Worm (Caenorhabditis elegans) whole organism, L4 larva: Measurements from ENCODE around the gene ceh-20.

ENCODE experiments used
- F44E2.7 ChIP-seq: fragments of 200-800 bp; sonication (Bioruptor generic); IDR thresholded peaks from 2 replicates; pipeline ENCODE4 v2.1.2; 2022; ENCODE audit warnings: missing genetic modification characterization, missing compliant biosample characterization
- F49E8.2 ChIP-seq: sonication (generic microtip); optimal IDR thresholded peaks from 2 replicates; lab custom pipeline; 2016; ENCODE audit warnings: missing compliant biosample characterization, mild to moderate bottlenecking, missing genetic modification characterization, borderline replicate concordance
- R02D3.7 ChIP-seq: fragments of 150-350 bp; sonication (generic microtip); optimal IDR thresholded peaks from 3 replicates; lab custom pipeline; 2014; ENCODE audit warnings: missing biosample characterization, missing genetic modification characterization
- T20F7.1 ChIP-seq: fragments of 200-800 bp; sonication (Bioruptor generic); optimal IDR thresholded peaks from 2 replicates; lab custom pipeline; 2018; ENCODE audit warnings: mild to moderate bottlenecking, missing genetic modification characterization, missing compliant biosample characterization
- T26A8.4 ChIP-seq: fragments of 200-800 bp; sonication (Bioruptor generic); IDR thresholded peaks from 2 replicates; pipeline ENCODE4 v1.3.6; 2022; ENCODE audit warnings: missing genetic modification characterization, missing compliant biosample characterization
- Y48G9A.11 ChIP-seq: fragments of 200-800 bp; sonication (Bioruptor generic); IDR thresholded peaks from 2 replicates; pipeline ENCODE4 v1.3.6; 2022; ENCODE audit warnings: missing genetic modification reagents, missing genetic modification characterization, missing compliant biosample characterization
- Y75B8A.6 ChIP-seq: fragments of 200-800 bp; sonication (Bioruptor generic); IDR thresholded peaks from 2 replicates; pipeline ENCODE4 v1.3.6; 2022; ENCODE audit warnings: missing genetic modification reagents, missing genetic modification characterization, missing compliant biosample characterization
- ZK337.2 ChIP-seq: fragments of 200-800 bp; sonication (Bioruptor generic); IDR thresholded peaks from 2 replicates; pipeline ENCODE4 v1.3.6; 2022; ENCODE audit warnings: missing genetic modification reagents, missing genetic modification characterization, missing compliant biosample characterization
- ZK546.5 ChIP-seq, 2 experiments: sonication (generic microtip); optimal IDR thresholded peaks; 2 replicates each; lab custom pipeline; 2017; ENCODE audit warnings: missing biosample characterization in 2 of 2, missing genetic modification characterization in 2 of 2
- aha-1 ChIP-seq: fragments of 150-350 bp; peaks from one replicate; lab custom pipeline; 2014; ENCODE audit warnings: missing biosample characterization, missing genetic modification characterization
- aly-2 ChIP-seq: sonication (generic microtip); optimal IDR thresholded peaks from 2 replicates; lab custom pipeline; 2018; ENCODE audit warnings: missing biosample characterization, missing genetic modification characterization
- arid-1 ChIP-seq: fragments of 200-800 bp; sonication (Bioruptor generic); conservative IDR thresholded peaks from 2 replicates; pipeline ENCODE4 v1.3.6; 2022; ENCODE audit warnings: missing genetic modification reagents, missing genetic modification characterization, missing compliant biosample characterization
- ceh-28 ChIP-seq: fragments of 150-350 bp; optimal IDR thresholded peaks from 2 replicates; lab custom pipeline; 2014; ENCODE audit warnings: missing biosample characterization, missing genetic modification reagents, missing genetic modification characterization
- cey-2 ChIP-seq: sonication (generic microtip); optimal IDR thresholded peaks from 3 replicates; lab custom pipeline; 2017; ENCODE audit warnings: missing genetic modification characterization, mild to moderate bottlenecking, missing compliant biosample characterization, antibody characterized with exemption, borderline replicate concordance; ENCODE audit not compliant: insufficient read depth
- ctbp-1 ChIP-seq: fragments of 200-800 bp; sonication (Bioruptor generic); IDR thresholded peaks from 2 replicates; pipeline ENCODE4 v1.3.6; 2022; ENCODE audit warnings: missing genetic modification reagents, missing genetic modification characterization, missing compliant biosample characterization
- daf-16 ChIP-seq, 3 experiments: sonication (generic microtip); optimal IDR thresholded peaks; 2 replicates each; lab custom pipeline; 2016 to 2017; ENCODE audit warnings: missing genetic modification characterization in 3 of 3, missing genetic modification reagents in 3 of 3, mild to moderate bottlenecking in 2 of 3, missing compliant biosample characterization in 2 of 3, missing biosample characterization in 1 of 3, moderate library complexity in 1 of 3
- dmd-6 ChIP-seq: fragments of 200-800 bp; sonication (Bioruptor generic); IDR thresholded peaks from 2 replicates; pipeline ENCODE4 v1.3.6; 2022; ENCODE audit warnings: missing genetic modification reagents, missing genetic modification characterization, missing compliant biosample characterization
- dmd-9 ChIP-seq: fragments of 200-800 bp; sonication (Bioruptor generic); IDR thresholded peaks from 2 replicates; pipeline ENCODE4 v1.3.6; 2022; ENCODE audit warnings: missing genetic modification reagents, missing genetic modification characterization, missing compliant biosample characterization
- dpl-1 ChIP-seq: fragments of 150-350 bp; optimal IDR thresholded peaks from 2 replicates; lab custom pipeline; 2014; ENCODE audit warnings: missing biosample characterization, missing genetic modification reagents, missing genetic modification characterization
- egl-27 ChIP-seq: sonication (generic microtip); optimal IDR thresholded peaks from 3 replicates; lab custom pipeline; 2017; ENCODE audit warnings: missing biosample characterization, missing genetic modification reagents, missing genetic modification characterization
- egl-43 ChIP-seq: fragments of 200-800 bp; sonication (Bioruptor generic); IDR thresholded peaks from 2 replicates; pipeline ENCODE4 v1.3.6; 2022; ENCODE audit warnings: missing genetic modification reagents, missing genetic modification characterization, missing compliant biosample characterization
- fos-1 ChIP-seq: fragments of 150-350 bp; optimal IDR thresholded peaks from 2 replicates; lab custom pipeline; 2014; ENCODE audit warnings: missing biosample characterization, missing genetic modification characterization
- hlh-30 ChIP-seq: sonication (generic microtip); optimal IDR thresholded peaks from 2 replicates; lab custom pipeline; 2017; ENCODE audit warnings: antibody characterized with exemption, mild to moderate bottlenecking, missing genetic modification characterization, missing compliant biosample characterization; ENCODE audit not compliant: insufficient read depth
- lim-7 ChIP-seq: fragments of 200-800 bp; sonication (Bioruptor generic); IDR thresholded peaks from 2 replicates; pipeline ENCODE4 v1.3.6; 2022; ENCODE audit warnings: missing genetic modification characterization, missing compliant biosample characterization
- lin-1 ChIP-seq: fragments of 200-800 bp; sonication (Bioruptor generic); IDR thresholded peaks from 2 replicates; pipeline ENCODE4 v1.3.6; 2022; ENCODE audit warnings: missing genetic modification reagents, missing genetic modification characterization, missing compliant biosample characterization
- lin-29 ChIP-seq: fragments of 200-800 bp; sonication (Bioruptor generic); IDR thresholded peaks from 2 replicates; pipeline ENCODE4 v1.3.6; 2022; ENCODE audit warnings: missing genetic modification reagents, missing genetic modification characterization, missing compliant biosample characterization
- lin-38 ChIP-seq: fragments of 200-800 bp; sonication (Bioruptor generic); IDR thresholded peaks from 2 replicates; pipeline ENCODE4 v1.3.6; 2022; ENCODE audit warnings: missing genetic modification reagents, missing genetic modification characterization, missing compliant biosample characterization
- lsy-2 ChIP-seq, 2 experiments: fragments of 150-350 bp in 1 of 2; sonication (generic microtip) in 1 of 2; optimal IDR thresholded peaks; 2 replicates each; lab custom pipeline; 2014 to 2017; ENCODE audit warnings: missing biosample characterization in 2 of 2, missing genetic modification characterization in 2 of 2
- madf-5 ChIP-seq, 2 experiments: fragments of 200-800 bp; sonication (Bioruptor generic); IDR thresholded peaks; 2 replicates each; pipeline ENCODE4 v1.3.6; 2022; ENCODE audit warnings: missing compliant biosample characterization in 2 of 2, missing genetic modification characterization in 2 of 2
- mdl-1 ChIP-seq, 2 experiments: fragments of 150-350 bp in 1 of 2; sonication (generic microtip) in 1 of 2; optimal IDR thresholded peaks; 2 replicates each; lab custom pipeline; 2014 to 2017; ENCODE audit warnings: missing biosample characterization in 2 of 2, missing genetic modification characterization in 2 of 2
- mes-2 ChIP-seq: sonication (generic microtip); optimal IDR thresholded peaks from 2 replicates; lab custom pipeline; 2016; ENCODE audit warnings: missing genotype, mild to moderate bottlenecking, missing genetic modification characterization, missing compliant biosample characterization; ENCODE audit not compliant: poor library complexity, severe bottlenecking
- nhr-41 ChIP-seq: fragments of 200-800 bp; sonication (Bioruptor generic); IDR thresholded peaks from 2 replicates; pipeline ENCODE4 v1.3.6; 2022; ENCODE audit warnings: missing genetic modification reagents, missing genetic modification characterization, missing compliant biosample characterization
- nhr-48 ChIP-seq: sonication (generic microtip); optimal IDR thresholded peaks from 2 replicates; lab custom pipeline; 2016; ENCODE audit warnings: mild to moderate bottlenecking, missing genetic modification characterization, missing compliant biosample characterization
- nhr-76 ChIP-seq: fragments of 150-350 bp; optimal IDR thresholded peaks from 2 replicates; lab custom pipeline; 2014; ENCODE audit warnings: missing biosample characterization, missing genetic modification characterization
- set-16 ChIP-seq: fragments of 200-800 bp; sonication (Bioruptor generic); IDR thresholded peaks from 2 replicates; pipeline ENCODE4 v1.3.6; 2022; ENCODE audit warnings: missing genetic modification reagents, missing genetic modification characterization, missing compliant biosample characterization
- snpc-1.2 ChIP-seq: fragments of 200-800 bp; sonication (Bioruptor generic); IDR thresholded peaks from 2 replicates; pipeline ENCODE4 v1.3.6; 2022; ENCODE audit warnings: missing genetic modification reagents, missing genetic modification characterization, missing compliant biosample characterization
- tag-97 ChIP-seq: fragments of 200-800 bp; sonication (Bioruptor generic); IDR thresholded peaks from 2 replicates; pipeline ENCODE4 v1.3.6; 2022; ENCODE audit warnings: missing genetic modification characterization, missing compliant biosample characterization
- tra-1 ChIP-seq: fragments of 200-800 bp; sonication (Bioruptor generic); IDR thresholded peaks from 2 replicates; pipeline ENCODE4 v1.3.6; 2022; ENCODE audit warnings: missing genetic modification reagents, missing genetic modification characterization, missing compliant biosample characterization
- unc-39 ChIP-seq: sonication (generic microtip); optimal IDR thresholded peaks from 2 replicates; lab custom pipeline; 2017; ENCODE audit warnings: missing biosample characterization, missing genetic modification characterization
- zfp-3 ChIP-seq: fragments of 200-800 bp; sonication (Bioruptor generic); conservative IDR thresholded peaks from 2 replicates; pipeline ENCODE4 v1.3.6; 2022; ENCODE audit warnings: missing genetic modification reagents, missing genetic modification characterization, missing compliant biosample characterization
- zip-2 ChIP-seq: fragments of 150-350 bp; optimal IDR thresholded peaks from 2 replicates; lab custom pipeline; 2014; ENCODE audit warnings: missing biosample characterization, missing genetic modification characterization
- ztf-7 ChIP-seq: fragments of 150-350 bp; optimal IDR thresholded peaks from 2 replicates; lab custom pipeline; 2014; ENCODE audit warnings: missing biosample characterization, missing genetic modification characterization

Gene ceh-20

DNA sequence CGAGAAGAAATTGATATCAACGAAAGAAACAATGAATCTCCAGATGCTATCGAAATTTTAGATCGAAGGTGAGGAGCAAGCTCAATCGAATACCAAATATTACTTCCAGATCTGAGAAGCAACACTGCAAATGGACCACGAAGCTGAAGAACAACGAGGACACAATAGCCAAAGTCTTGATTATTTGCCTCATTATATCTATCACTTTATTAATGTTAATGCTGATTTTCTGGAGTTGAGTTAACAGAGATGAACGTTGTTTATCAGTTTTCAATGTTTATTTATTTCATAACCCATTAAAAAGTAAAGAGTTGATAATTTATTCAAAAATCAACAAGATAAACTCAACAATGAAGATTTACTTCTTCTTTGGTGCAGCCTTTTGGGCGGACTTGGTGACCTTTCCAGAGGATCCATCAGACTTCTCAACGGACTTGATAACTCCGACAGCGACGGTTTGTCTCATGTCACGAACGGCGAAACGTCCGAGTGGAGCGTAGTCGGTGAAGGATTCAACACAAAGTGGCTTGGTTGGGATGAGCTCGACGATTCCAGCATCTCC lies 9.8 kb upstream of the ceh-20 start (continued):
- TF ChIP-seq Y75B8A.6 (GFP tag; lab: Robert Waterston, UW) (0 out of 2 replicates have a peak, but pooled peaks have one; percentile 24), set-16 (GFP tag; lab: Robert Waterston, UW) (no peak), daf-16 (GFP tag; optimal IDR thresholded peaks at IDR 0.05; lab: Kevin White, UChicago) (no peak), daf-16 (tag; optimal IDR thresholded peaks at IDR 0.05; lab: Kevin White, UChicago) (peak; percentile 14), egl-43 (GFP tag; lab: Robert Waterston, UW) (no peak), cey-2 (no peak), egl-27 (tag; lab: Kevin White, UChicago) (no peak), zfp-3 (peak; percentile 34; the same call in 1 of the 2 replicates), nhr-76 (tag; lab: Kevin White, UChicago) (no peak), T20F7.1 (GFP tag; lab: Kevin White, UChicago) (peak; percentile 32), lsy-2 (tag; optimal IDR thresholded peaks at IDR 0.05; lab: Kevin White, UChicago) (peak in 1 of 2 experiments; percentile 52), unc-39 (tag; lab: Kevin White, UChicago) (no peak), aly-2 (tag; lab: Kevin White, UChicago) (no peak), snpc-1.2 (GFP tag; lab: Robert Waterston, UW) (peak; percentile 76), Y48G9A.11 (GFP tag; lab: Robert Waterston, UW) (peak; percentile 84), dmd-9 (GFP tag; lab: Robert Waterston, UW) (no peak), ZK546.5 (tag; optimal IDR thresholded peaks at IDR 0.05; lab: Kevin White, UChicago) (no peak), tag-97 (GFP tag; lab: Robert Waterston, UW) (no peak), ceh-28 (tag; lab: Kevin White, UChicago) (no peak), F49E8.2 (tag; lab: Kevin White, UChicago) (peak; percentile 90), ZK337.2 (GFP tag; lab: Robert Waterston, UW) (no peak), hlh-30 (tag; lab: Kevin White, UChicago) (no peak), dmd-6 (GFP tag; lab: Robert Waterston, UW) (no peak), madf-5 (GFP tag; IDR thresholded peaks at IDR 0.05; lab: Robert Waterston, UW) (no peak; a peak in 1 of 4 replicates), F44E2.7 (no peak), ztf-7 (tag; lab: Kevin White, UChicago) (no peak), mdl-1 (tag; optimal IDR thresholded peaks at IDR 0.05; lab: Kevin White, UChicago) (no peak), lim-7 (GFP tag; lab: Robert Waterston, UW) (peak; percentile 6; the same call in 1 of the 2 replicates), zip-2 (no peak), R02D3.7 (tag; lab: Kevin White, UChicago) (peak; percentile 25), dpl-1 (GFP tag; lab: Kevin White, UChicago) (no peak), ctbp-1 (no peak), nhr-48 (tag; lab: Kevin White, UChicago) (peak; percentile 18), fos-1 (tag; lab: Kevin White, UChicago) (no peak), aha-1 (peak; percentile 20), arid-1 (GFP tag; lab: Robert Waterston, UW) (peak; percentile 76), lin-29 (GFP tag; lab: Robert Waterston, UW) (no peak), T26A8.4 (GFP tag; lab: Robert Waterston, UW) (peak; percentile 52; the same call in 1 of the 2 replicates), nhr-41 (GFP tag; lab: Robert Waterston, UW) (no peak), tra-1 (GFP tag; lab: Robert Waterston, UW) (peak; percentile 28; the same call in 1 of the 2 replicates), lin-1 (peak; percentile 27; the same call in 1 of the 2 replicates), lin-38 (GFP tag; lab: Robert Waterston, UW) (peak; percentile 70), mes-2 (tag; lab: Kevin White, UChicago) (peak; percentile 37)
- TF ChIP-seq, all 104 proteins: peak for 22
